Worm (Caenorhabditis elegans) whole organism, young adult: ENCODE results near the gene hphd-1.

ENCODE experiments used
- B0035.1 ChIP-seq: sonication (generic microtip); optimal IDR thresholded peaks from 2 replicates; lab custom pipeline; 2016; ENCODE audit warnings: missing genetic modification characterization, mild to moderate bottlenecking, missing compliant biosample characterization, missing genotype, missing genetic modification reagents
- B0261.1 ChIP-seq: sonication (generic microtip); optimal IDR thresholded peaks from 2 replicates; lab custom pipeline; 2016; ENCODE audit warnings: mild to moderate bottlenecking, missing genetic modification characterization, moderate library complexity, missing compliant biosample characterization
- dpl-1 ChIP-seq: fragments of 150-350 bp; optimal IDR thresholded peaks from 2 replicates; lab custom pipeline; 2014; ENCODE audit warnings: missing biosample characterization, missing genetic modification reagents, missing genetic modification characterization
- egrh-3 ChIP-seq: fragments of 200-800 bp; sonication (Bioruptor generic); IDR thresholded peaks from 2 replicates; pipeline ENCODE4 v1.3.6; 2022; ENCODE audit warnings: missing genetic modification reagents, missing genetic modification characterization, missing compliant biosample characterization
- hmg-20 ChIP-seq: fragments of 200-800 bp; sonication (Bioruptor generic); IDR thresholded peaks from 2 replicates; pipeline ENCODE4 v1.3.6; 2022; ENCODE audit warnings: missing genetic modification reagents, missing genetic modification characterization, missing compliant biosample characterization
- nhr-120 ChIP-seq: fragments of 200-800 bp; sonication (Bioruptor generic); IDR thresholded peaks from 2 replicates; pipeline ENCODE4 v1.3.6; 2022; ENCODE audit warnings: missing genetic modification characterization, missing compliant biosample characterization
- nhr-27 ChIP-seq: fragments of 200-800 bp; sonication (Bioruptor generic); optimal IDR thresholded peaks from 2 replicates; lab custom pipeline; 2018; ENCODE audit warnings: mild to moderate bottlenecking, missing genetic modification characterization, moderate library complexity, missing compliant biosample characterization
- tlf-1 ChIP-seq: fragments of 200-800 bp; sonication (Bioruptor generic); optimal IDR thresholded peaks from 2 replicates; lab custom pipeline; 2018; ENCODE audit warnings: mild to moderate bottlenecking, missing genetic modification characterization, missing compliant biosample characterization

DNA sequence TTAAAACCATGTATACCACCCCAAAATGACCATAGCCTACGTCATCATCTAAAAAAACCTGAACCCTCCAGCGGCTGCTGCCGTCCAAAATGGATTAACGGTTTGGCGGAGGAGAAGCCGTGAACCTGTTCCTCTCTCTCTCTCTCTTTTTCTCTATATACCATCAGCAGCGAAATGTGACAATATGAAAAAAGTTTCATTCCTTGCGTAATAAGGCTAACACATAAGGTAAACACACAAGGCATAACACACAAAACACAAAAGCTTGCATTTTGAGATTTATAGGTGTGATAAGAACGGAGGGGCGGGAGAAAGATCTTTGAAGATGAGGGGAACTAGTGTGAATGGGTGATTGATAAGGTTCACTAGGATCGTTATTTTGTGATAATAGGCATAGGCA, 35.1 kb downstream of the hphd-1 start:
- TF ChIP-seq dpl-1: no peak
- TF ChIP-seq nhr-120 (GFP tag; lab: Robert Waterston, UW): no peak
- TF ChIP-seq egrh-3 (GFP tag; lab: Robert Waterston, UW): no peak
- TF ChIP-seq hmg-20 (GFP tag; lab: Robert Waterston, UW): no peak
- TF ChIP-seq B0035.1 (tag; lab: Kevin White, UChicago): no peak
- no peak for TF ChIP-seq B0261.1
- TF ChIP-seq tlf-1 (GFP tag; lab: Kevin White, UChicago): no peak
- TF ChIP-seq nhr-27 (tag; lab: Kevin White, UChicago): no peak
